Fruit fly (Drosophila melanogaster) whole organism, prepupa: ENCODE results near the gene CG13625.

Experiments
- CG11294 ChIP-seq: fragments of 200-800 bp; sonication (Bioruptor generic); IDR thresholded peaks from 2 replicates; pipeline ENCODE4 v1.3.6; 2022; ENCODE audit warnings: missing biosample characterization, missing genetic modification characterization
- CG11762 ChIP-seq: fragments of 200-800 bp; sonication (Bioruptor generic); optimal IDR thresholded peaks from 3 replicates; lab custom pipeline; 2016; ENCODE audit warnings: missing biosample characterization, missing genetic modification characterization; ENCODE audit not compliant: insufficient read depth
- CG11902 ChIP-seq: fragments of 200-800 bp; sonication (Bioruptor generic); optimal IDR thresholded peaks from 3 replicates; lab custom pipeline; 2016; ENCODE audit warnings: missing biosample characterization, missing genetic modification characterization
- CG15336 ChIP-seq: fragments of 200-800 bp; sonication (Bioruptor generic); IDR thresholded peaks from 2 replicates; pipeline ENCODE4 v1.3.6; 2022; ENCODE audit warnings: missing biosample characterization, missing genetic modification characterization
- CG1621 ChIP-seq: fragments of 200-800 bp; sonication (Bioruptor generic); optimal IDR thresholded peaks from 3 replicates; lab custom pipeline; 2018; ENCODE audit warnings: missing biosample characterization, mild to moderate bottlenecking, missing genetic modification characterization
- CG31627 ChIP-seq: fragments of 200-800 bp; sonication (Bioruptor generic); optimal IDR thresholded peaks from 3 replicates; lab custom pipeline; 2016; ENCODE audit warnings: missing biosample characterization, missing genetic modification characterization
- CG32006 ChIP-seq: fragments of 200-800 bp; sonication (Bioruptor generic); optimal IDR thresholded peaks from 3 replicates; lab custom pipeline; 2017; ENCODE audit warnings: missing biosample characterization, mild to moderate bottlenecking, missing genetic modification characterization
- CG34406 ChIP-seq: fragments of 200-800 bp; sonication (Bioruptor generic); optimal IDR thresholded peaks from 3 replicates; lab custom pipeline; 2016; ENCODE audit warnings: missing biosample characterization, missing genetic modification characterization
- CG4318 ChIP-seq: fragments of 200-800 bp; sonication (Bioruptor generic); optimal IDR thresholded peaks from 3 replicates; lab custom pipeline; 2017; ENCODE audit warnings: missing biosample characterization, mild to moderate bottlenecking, missing genetic modification characterization
- CG6276 ChIP-seq: fragments of 200-800 bp; sonication (Bioruptor generic); optimal IDR thresholded peaks from 2 replicates; lab custom pipeline; 2017; ENCODE audit warnings: missing biosample characterization, mild to moderate bottlenecking, missing genetic modification characterization
- CG6792 ChIP-seq: fragments of 200-800 bp; sonication (Bioruptor generic); optimal IDR thresholded peaks from 3 replicates; lab custom pipeline; 2016; ENCODE audit warnings: missing biosample characterization, missing genetic modification characterization
- CG6808 ChIP-seq: fragments of 200-800 bp; sonication (Bioruptor generic); optimal IDR thresholded peaks from 3 replicates; lab custom pipeline; 2017; ENCODE audit warnings: missing biosample characterization, missing genetic modification characterization, mild to moderate bottlenecking, moderate library complexity, missing genetic modification reagents
- CG6854 ChIP-seq: fragments of 200-800 bp; sonication (Bioruptor generic); optimal IDR thresholded peaks from 2 replicates; lab custom pipeline; 2017; ENCODE audit warnings: missing biosample characterization, mild to moderate bottlenecking, missing genetic modification characterization
- CG8319 ChIP-seq: fragments of 200-800 bp; sonication (Bioruptor generic); optimal IDR thresholded peaks from 3 replicates; lab custom pipeline; 2016; ENCODE audit warnings: missing biosample characterization, missing genetic modification characterization
- CG8632 ChIP-seq: fragments of 200-800 bp; sonication (Bioruptor generic); optimal IDR thresholded peaks from 3 replicates; lab custom pipeline; 2016; ENCODE audit warnings: missing biosample characterization, missing genetic modification characterization
- CG9139 ChIP-seq: fragments of 200-800 bp; sonication (Bioruptor generic); optimal IDR thresholded peaks from 3 replicates; lab custom pipeline; 2017; ENCODE audit warnings: missing biosample characterization, mild to moderate bottlenecking, missing genetic modification characterization
- Eip78C ChIP-seq: fragments of 200-800 bp; sonication (Bioruptor generic); peaks from one replicate; lab custom pipeline; 2016; ENCODE audit warnings: missing biosample characterization, missing genetic modification characterization
- Ets96B ChIP-seq: fragments of 200-800 bp; optimal IDR thresholded peaks from 2 replicates; lab custom pipeline; 2019; ENCODE audit warnings: missing biosample characterization, mild to moderate bottlenecking, missing genetic modification characterization, moderate library complexity
- Gug ChIP-seq: fragments of 200-800 bp; sonication (Bioruptor generic); IDR thresholded peaks from 2 replicates; pipeline ENCODE4 v1.3.6; 2022; ENCODE audit warnings: missing biosample characterization, missing genetic modification characterization
- Hr38 ChIP-seq: sonication (Bioruptor generic); optimal IDR thresholded peaks from 2 replicates; lab custom pipeline; 2016; ENCODE audit warnings: missing biosample characterization, missing genetic modification characterization
- Hr39 ChIP-seq: fragments of 200-800 bp; sonication (Bioruptor generic); optimal IDR thresholded peaks from 2 replicates; lab custom pipeline; 2016; ENCODE audit warnings: missing biosample characterization, missing genetic modification characterization
- Lpt ChIP-seq: fragments of 200-800 bp; sonication (Bioruptor generic); optimal IDR thresholded peaks from 3 replicates; lab custom pipeline; 2016; ENCODE audit warnings: missing biosample characterization, missing genetic modification characterization
- Met ChIP-seq: fragments of 200-800 bp; sonication (Bioruptor generic); optimal IDR thresholded peaks from 3 replicates; lab custom pipeline; 2016; ENCODE audit warnings: missing biosample characterization, missing genetic modification characterization
- OdsH ChIP-seq: fragments of 200-800 bp; sonication (Bioruptor generic); optimal IDR thresholded peaks from 3 replicates; lab custom pipeline; 2016; ENCODE audit warnings: missing biosample characterization, missing genetic modification characterization
- Sox102F ChIP-seq: fragments of 200-800 bp; sonication (Bioruptor generic); optimal IDR thresholded peaks from 2 replicates; lab custom pipeline; 2016; ENCODE audit warnings: missing biosample characterization, mild to moderate bottlenecking, missing genetic modification characterization
- Sox14 ChIP-seq: fragments of 200-800 bp; sonication (Bioruptor generic); optimal IDR thresholded peaks from 3 replicates; lab custom pipeline; 2016; ENCODE audit warnings: missing biosample characterization, missing genetic modification characterization
- Sox15 ChIP-seq: fragments of 200-800 bp; sonication (Bioruptor generic); optimal IDR thresholded peaks from 3 replicates; lab custom pipeline; 2016; ENCODE audit warnings: missing biosample characterization, missing genetic modification characterization
- achi ChIP-seq: fragments of 200-800 bp; sonication (Bioruptor generic); optimal IDR thresholded peaks from 3 replicates; lab custom pipeline; 2016; ENCODE audit warnings: missing biosample characterization, missing genetic modification characterization
- acj6 ChIP-seq: fragments of 200-800 bp; sonication (Bioruptor generic); optimal IDR thresholded peaks from 3 replicates; lab custom pipeline; 2016; ENCODE audit warnings: missing biosample characterization, missing genetic modification characterization
- cyc ChIP-seq: fragments of 200-800 bp; sonication (Bioruptor generic); optimal IDR thresholded peaks from 3 replicates; lab custom pipeline; 2016; ENCODE audit warnings: missing biosample characterization, missing genetic modification characterization
- dac ChIP-seq: fragments of 200-800 bp; sonication (Bioruptor generic); optimal IDR thresholded peaks from 2 replicates; lab custom pipeline; 2017; ENCODE audit warnings: missing biosample characterization, mild to moderate bottlenecking, missing genetic modification characterization
- dsx ChIP-seq: fragments of 200-800 bp; optimal IDR thresholded peaks from 3 replicates; lab custom pipeline; 2019; ENCODE audit warnings: missing biosample characterization, mild to moderate bottlenecking, missing genetic modification characterization, moderate library complexity; ENCODE audit not compliant: poor library complexity, severe bottlenecking
- esn ChIP-seq: fragments of 200-800 bp; sonication (Bioruptor generic); optimal IDR thresholded peaks from 2 replicates; lab custom pipeline; 2016; ENCODE audit warnings: missing biosample characterization, mild to moderate bottlenecking, missing genetic modification characterization, moderate library complexity
- fd59A ChIP-seq: fragments of 200-800 bp; sonication (Bioruptor generic); optimal IDR thresholded peaks from 2 replicates; lab custom pipeline; 2017; ENCODE audit warnings: missing biosample characterization, mild to moderate bottlenecking, missing genetic modification characterization, missing genetic modification reagents
- fd85E ChIP-seq: fragments of 200-800 bp; sonication (Bioruptor generic); optimal IDR thresholded peaks from 3 replicates; lab custom pipeline; 2016; ENCODE audit warnings: missing biosample characterization, missing genetic modification characterization
- fkh ChIP-seq: fragments of 200-800 bp; sonication (Bioruptor generic); optimal IDR thresholded peaks from 3 replicates; lab custom pipeline; 2017; ENCODE audit warnings: missing biosample characterization, mild to moderate bottlenecking, missing genetic modification characterization, moderate library complexity
- lz ChIP-seq: fragments of 200-800 bp; sonication (Bioruptor generic); optimal IDR thresholded peaks from 3 replicates; lab custom pipeline; 2016; ENCODE audit warnings: missing biosample characterization, missing genetic modification characterization
- spab ChIP-seq: fragments of 200-800 bp; sonication (Bioruptor generic); optimal IDR thresholded peaks from 2 replicates; lab custom pipeline; 2017; ENCODE audit warnings: missing biosample characterization, mild to moderate bottlenecking, missing genetic modification characterization, missing genetic modification reagents
- svp ChIP-seq: fragments of 200-800 bp; sonication (Bioruptor generic); peaks from one replicate; lab custom pipeline; 2016; ENCODE audit warnings: missing biosample characterization, missing genetic modification characterization
- topi ChIP-seq: fragments of 200-800 bp; sonication (Bioruptor generic); optimal IDR thresholded peaks from 3 replicates; lab custom pipeline; 2016; ENCODE audit warnings: missing biosample characterization, missing genetic modification characterization

CG13625 gene

DNA sequence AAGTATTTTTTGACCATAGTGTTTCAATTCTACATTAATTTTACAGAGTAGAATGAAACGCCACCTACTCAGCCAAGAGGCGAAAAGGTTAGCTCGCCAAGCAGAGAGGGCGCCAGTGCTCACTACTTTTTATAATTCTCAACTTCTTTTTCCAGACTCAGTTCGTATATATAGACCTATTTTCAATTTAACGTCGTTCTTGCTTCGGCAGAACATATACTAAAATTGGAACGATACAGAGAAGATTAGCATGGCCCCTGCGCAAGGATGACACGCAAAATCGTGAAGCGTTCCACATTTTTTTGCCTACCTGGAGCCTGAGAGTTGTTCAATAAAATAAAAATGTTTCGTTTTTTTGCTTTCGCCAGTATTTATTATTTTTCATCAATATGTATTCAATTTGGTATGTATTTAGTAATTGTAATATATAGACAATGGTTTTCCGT lies 27.9 kb downstream of the CG13625 start (continued):
- TF ChIP-seq CG15336 (GFP tag; lab: Robert Waterston, UW), result no peak
- peak; percentile 67 for TF ChIP-seq cyc
- no peak for TF ChIP-seq Lpt (GFP tag; lab: Kevin White, UChicago)
- TF ChIP-seq Hr38 (GFP tag; lab: Kevin White, UChicago), result no peak
- TF ChIP-seq CG8319 (GFP tag; lab: Kevin White, UChicago), result no peak
- TF ChIP-seq CG8632, result no peak
- no peak for TF ChIP-seq CG32006 (GFP tag; lab: Kevin White, UChicago)

DNA sequence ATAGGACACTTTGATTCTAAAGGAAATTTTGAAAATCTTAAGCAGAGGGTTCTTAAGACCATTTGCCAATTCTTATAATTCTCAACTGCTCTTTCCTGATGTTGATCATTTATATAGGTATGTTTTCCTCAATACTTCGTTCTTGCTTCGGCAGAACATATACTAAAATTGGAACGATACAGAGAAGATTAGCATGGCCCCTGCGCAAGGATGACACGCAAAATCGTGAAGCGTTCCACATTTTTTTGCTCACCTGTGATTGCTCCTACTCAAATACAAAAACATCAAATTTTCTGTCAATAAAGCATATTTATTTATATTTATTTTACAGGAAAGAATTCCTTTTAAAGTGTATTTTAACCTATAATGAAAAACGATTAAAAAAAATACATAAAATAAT lies 28.4 kb downstream of the CG13625 start:
- TF ChIP-seq CG4318, result no peak
- no peak for TF ChIP-seq CG6792 (GFP tag; lab: Kevin White, UChicago)
- no peak for TF ChIP-seq spab (GFP tag; lab: Kevin White, UChicago)
- no peak for TF ChIP-seq CG8319 (GFP tag; lab: Kevin White, UChicago)
- TF ChIP-seq Hr39 (GFP tag; lab: Kevin White, UChicago), result no peak
- no peak for TF ChIP-seq acj6 (GFP tag; lab: Kevin White, UChicago)
- no peak for TF ChIP-seq Lpt (GFP tag; lab: Kevin White, UChicago)
- no peak for TF ChIP-seq Ets96B (tag; lab: Kevin White, UChicago)
- no peak for TF ChIP-seq fd85E
- no peak for TF ChIP-seq CG11902 (GFP tag; lab: Kevin White, UChicago)
- no peak for TF ChIP-seq lz (GFP tag; lab: Kevin White, UChicago)
- TF ChIP-seq CG31627, result no peak
- no peak for TF ChIP-seq achi (GFP tag; lab: Kevin White, UChicago)
- no peak for TF ChIP-seq CG6808 (GFP tag; lab: Kevin White, UChicago)
- no peak for TF ChIP-seq fkh (GFP tag; lab: Kevin White, UChicago)

DNA sequence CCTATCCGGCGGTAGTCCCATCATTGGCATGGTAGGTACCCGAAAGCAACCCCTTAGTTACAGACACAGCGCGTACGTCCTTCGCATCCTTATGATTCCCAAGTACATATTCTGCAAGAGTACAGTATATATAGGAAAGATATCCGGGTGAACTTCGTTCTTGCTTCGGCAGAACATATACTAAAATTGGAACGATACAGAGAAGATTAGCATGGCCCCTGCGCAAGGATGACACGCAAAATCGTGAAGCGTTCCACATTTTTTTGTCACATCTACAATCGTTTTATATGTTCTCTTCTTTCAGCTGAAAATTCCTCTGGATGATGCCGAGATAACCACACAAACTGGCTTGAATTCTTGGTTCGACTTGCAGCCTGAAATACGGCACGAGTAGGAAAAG lies 29.0 kb downstream of the CG13625 start:
- TF ChIP-seq CG11762 (GFP tag; lab: Kevin White, UChicago) (no peak), Sox102F (no peak), CG6276 (no peak), Sox14 (no peak), esn (GFP tag; lab: Kevin White, UChicago) (no peak), Gug (no peak), fd85E (no peak), Met (GFP tag; lab: Kevin White, UChicago) (no peak), dac (GFP tag; lab: Kevin White, UChicago) (no peak), Ets96B (tag; lab: Kevin White, UChicago) (no peak), CG8319 (GFP tag; lab: Kevin White, UChicago) (no peak), CG1621 (no peak), CG8632 (no peak), fd59A (GFP tag; lab: Kevin White, UChicago) (no peak)

DNA sequence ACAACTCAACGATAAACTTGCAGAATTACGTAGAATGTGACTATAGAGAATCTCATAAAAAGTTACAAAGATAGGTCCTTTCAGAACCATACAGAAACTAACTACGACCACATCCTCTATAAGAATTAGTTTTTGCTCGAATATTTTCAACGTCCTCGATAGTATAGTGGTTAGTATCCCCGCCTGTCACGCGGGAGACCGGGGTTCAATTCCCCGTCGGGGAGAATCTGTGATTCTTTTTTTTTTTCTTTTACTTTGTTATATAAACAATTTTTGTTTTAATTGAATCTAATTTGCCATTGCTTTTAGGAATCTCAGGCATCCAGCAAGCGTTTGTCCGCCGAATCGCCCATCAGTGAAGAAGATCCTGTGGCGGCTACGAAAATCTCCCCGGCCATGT lies 29.8 kb downstream of the CG13625 start:
- TF ChIP-seq fkh (GFP tag; lab: Kevin White, UChicago), result no peak
- no peak for TF ChIP-seq OdsH (GFP tag; lab: Kevin White, UChicago)
- no peak for TF ChIP-seq dac (GFP tag; lab: Kevin White, UChicago)
- no peak for TF ChIP-seq CG9139
- no peak for TF ChIP-seq CG11902 (GFP tag; lab: Kevin White, UChicago)
- TF ChIP-seq CG34406 (GFP tag; lab: Kevin White, UChicago), result no peak
- TF ChIP-seq Hr39 (GFP tag; lab: Kevin White, UChicago), result no peak

DNA sequence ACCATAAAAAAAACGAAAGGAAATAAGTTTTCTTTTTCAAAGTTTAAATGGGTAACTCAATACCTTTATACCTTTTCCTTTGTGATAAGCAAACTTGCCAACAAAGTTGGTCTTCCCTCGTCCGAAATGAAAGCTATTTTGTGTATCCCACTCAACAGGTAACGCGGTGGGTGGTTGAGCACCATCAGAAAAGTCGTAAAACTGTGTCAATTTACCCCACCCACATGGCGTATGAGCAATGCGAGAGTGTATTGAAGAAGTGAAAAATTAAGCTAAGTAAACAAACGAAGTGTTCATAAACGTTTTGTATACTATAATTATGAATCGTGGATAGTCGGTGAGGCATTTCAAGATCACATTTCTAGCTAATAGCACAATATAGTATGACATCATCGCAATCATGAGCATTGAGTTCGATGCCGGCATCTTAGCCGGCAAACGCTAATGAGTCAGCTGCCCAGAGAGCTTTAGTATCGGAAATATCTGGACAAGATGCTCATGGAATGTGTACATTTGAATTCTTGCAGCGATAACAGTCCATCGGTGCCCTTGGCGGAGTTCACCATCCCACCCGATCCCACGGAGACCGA lies 34.1 kb downstream of the CG13625 start:
- TF ChIP-seq CG6854 (GFP tag; lab: Kevin White, UChicago), result no peak
- no peak for TF ChIP-seq Gug
- peak; percentile 63 for TF ChIP-seq fkh (GFP tag; lab: Kevin White, UChicago)
- no peak for TF ChIP-seq dsx (GFP tag; lab: Kevin White, UChicago)
- no peak for TF ChIP-seq Sox15
- TF ChIP-seq CG11294, result no peak
- no peak for TF ChIP-seq fd59A (GFP tag; lab: Kevin White, UChicago)
- TF ChIP-seq svp, result no peak
- no peak for TF ChIP-seq topi
- no peak for TF ChIP-seq CG1621
- no peak for TF ChIP-seq acj6 (GFP tag; lab: Kevin White, UChicago)
- peak; percentile 16 for TF ChIP-seq Eip78C (GFP tag; lab: Kevin White, UChicago)
